Worm (Caenorhabditis elegans): ENCODE results near the gene K01D12.15.

K01D12.15 gene

ce11 chrV:12353505-12353904 lies 32.7 kb upstream of the K01D12.15 start:
- TF ChIP-seq elt-1 (tag; optimal IDR thresholded peaks at IDR 0.05) (no peak), unc-39 (tag; optimal IDR thresholded peaks at IDR 0.05) (no peak), nhr-43 (tag; optimal IDR thresholded peaks at IDR 0.05; ENCODE audit: poor library complexity, severe bottlenecking) (peak; percentile 25)

ce11 chrV:12354193-12354830 lies 31.9 kb upstream of the K01D12.15 start:
- TF ChIP-seq elt-1 (tag; optimal IDR thresholded peaks at IDR 0.05) = peak; percentile 44
- no peak for TF ChIP-seq nhr-77 (tag; optimal IDR thresholded peaks at IDR 0.05)
- TF ChIP-seq nfya-1 (tag; optimal IDR thresholded peaks at IDR 0.05; ENCODE audit: insufficient read depth) = no peak
- no peak for TF ChIP-seq mml-1 (tag; optimal IDR thresholded peaks at IDR 0.05)
- no peak for TF ChIP-seq zag-1 (tag; optimal IDR thresholded peaks at IDR 0.05)
- TF ChIP-seq nhr-23 (tag; optimal IDR thresholded peaks at IDR 0.05) = peak; percentile 45
- TF ChIP-seq snpc-4 (tag; optimal IDR thresholded peaks at IDR 0.05) = no peak
- no peak for TF ChIP-seq nhr-12 (tag; optimal IDR thresholded peaks at IDR 0.05)
- no peak for TF ChIP-seq nhr-76 (tag; optimal IDR thresholded peaks at IDR 0.05)
- no peak for TF ChIP-seq pqm-1 (tag; optimal IDR thresholded peaks at IDR 0.05)
- TF ChIP-seq ZK546.5 (tag; optimal IDR thresholded peaks at IDR 0.05) = no peak
- TF ChIP-seq ceh-16 (tag; optimal IDR thresholded peaks at IDR 0.05) = no peak
- TF ChIP-seq tbx-2 (tag; optimal IDR thresholded peaks at IDR 0.05) = peak; percentile 11
- no peak for TF ChIP-seq sea-2 (GFP tag; optimal IDR thresholded peaks at IDR 0.05)
- TF ChIP-seq ceh-82 (tag; optimal IDR thresholded peaks at IDR 0.05) = no peak
- peak in 1 of 3 experiments; percentile 35 for TF ChIP-seq elt-3 (tag; optimal IDR thresholded peaks at IDR 0.05)
- no peak for TF ChIP-seq ceh-9 (tag; optimal IDR thresholded peaks at IDR 0.05)
- TF ChIP-seq nhr-25 (tag; optimal IDR thresholded peaks at IDR 0.05) = peak; percentile 43
- peak; percentile 1 for TF ChIP-seq nhr-28 (tag; optimal IDR thresholded peaks at IDR 0.05)
- TF ChIP-seq lin-39 (tag; optimal IDR thresholded peaks at IDR 0.05) = no peak
- peak; percentile 91 for TF ChIP-seq nhr-43 (tag; optimal IDR thresholded peaks at IDR 0.05; ENCODE audit: poor library complexity, severe bottlenecking)
- TF ChIP-seq unc-62 (GFP tag; optimal IDR thresholded peaks at IDR 0.05) = no peak
- no peak for TF ChIP-seq mdl-1 (tag; optimal IDR thresholded peaks at IDR 0.05)
- TF ChIP-seq hmg-11 (tag; optimal IDR thresholded peaks at IDR 0.05) = no peak
- TF ChIP-seq unc-39 (tag; optimal IDR thresholded peaks at IDR 0.05) = no peak
- no peak for TF ChIP-seq daf-12 (tag; optimal IDR thresholded peaks at IDR 0.05)
- no peak for TF ChIP-seq lin-15B (tag; optimal IDR thresholded peaks at IDR 0.05)
- TF ChIP-seq R02D3.7 (tag; optimal IDR thresholded peaks at IDR 0.05) = no peak
- no peak for TF ChIP-seq egl-5 (tag; optimal IDR thresholded peaks at IDR 0.05)
- no peak for TF ChIP-seq skn-1 (tag; optimal IDR thresholded peaks at IDR 0.05)
- TF ChIP-seq nhr-237 (tag; optimal IDR thresholded peaks at IDR 0.05) = no peak
- TF ChIP-seq fkh-10 (GFP tag; optimal IDR thresholded peaks at IDR 0.05) = no peak
- no peak for TF ChIP-seq pha-4 (tag; optimal IDR thresholded peaks at IDR 0.05)
- TF ChIP-seq aly-2 (tag; optimal IDR thresholded peaks at IDR 0.05) = peak; percentile 62
- no peak for TF ChIP-seq jun-1 (tag; optimal IDR thresholded peaks at IDR 0.05)
- no peak for TF ChIP-seq egl-27 (tag; optimal IDR thresholded peaks at IDR 0.05)
- TF ChIP-seq nhr-11 (tag; optimal IDR thresholded peaks at IDR 0.05) = no peak
- TF ChIP-seq eor-1 (tag; optimal IDR thresholded peaks at IDR 0.05) = no peak
- peak; percentile 76 for TF ChIP-seq ama-1 (optimal IDR thresholded peaks at IDR 0.05)
- TF ChIP-seq lsy-12 (tag; optimal IDR thresholded peaks at IDR 0.05) = peak; percentile 34
- TF ChIP-seq ztf-4 (tag; optimal IDR thresholded peaks at IDR 0.05) = no peak
- TF ChIP-seq fos-1 (tag; optimal IDR thresholded peaks at IDR 0.05) = no peak
- no peak for TF ChIP-seq nhr-67 (tag; optimal IDR thresholded peaks at IDR 0.05)
- no peak for TF ChIP-seq fkh-2 (tag; optimal IDR thresholded peaks at IDR 0.05)
- no peak for TF ChIP-seq ceh-28 (tag; optimal IDR thresholded peaks at IDR 0.05)
- TF ChIP-seq elt-2 (tag; optimal IDR thresholded peaks at IDR 0.05) = no peak
- no peak for TF ChIP-seq ztf-11 (tag; optimal IDR thresholded peaks at IDR 0.05)
